Worm (Caenorhabditis elegans) whole organism, L2 larva: Measurements from ENCODE around the gene T22D1.8.

Source experiments
- C34F6.9 ChIP-seq: fragments of 150-350 bp; optimal IDR thresholded peaks from 2 replicates; lab custom pipeline; 2014; ENCODE audit warnings: missing biosample characterization, missing genetic modification characterization
- F13H6.1 ChIP-seq: sonication (generic microtip); optimal IDR thresholded peaks from 2 replicates; lab custom pipeline; 2016; ENCODE audit warnings: missing genetic modification characterization, missing compliant biosample characterization
- R02D3.7 ChIP-seq: fragments of 150-350 bp; optimal IDR thresholded peaks from 2 replicates; lab custom pipeline; 2014; ENCODE audit warnings: missing biosample characterization, missing genetic modification characterization
- Y55F3AM.14 ChIP-seq: fragments of 200-800 bp; sonication (Bioruptor generic); optimal IDR thresholded peaks from 2 replicates; lab custom pipeline; 2018; ENCODE audit warnings: mild to moderate bottlenecking, missing genetic modification characterization, missing compliant biosample characterization
- ZK546.5 ChIP-seq: sonication (generic microtip); optimal IDR thresholded peaks from 2 replicates; lab custom pipeline; 2017; ENCODE audit warnings: missing biosample characterization, missing genetic modification characterization
- ama-1 ChIP-seq: fragments of 150-350 bp; optimal IDR thresholded peaks from 2 replicates; lab custom pipeline; 2018; ENCODE audit warnings: inconsistent platforms
- blmp-1 ChIP-seq: sonication (generic microtip); optimal IDR thresholded peaks from 2 replicates; lab custom pipeline; 2017; ENCODE audit warnings: missing genetic modification characterization, mild to moderate bottlenecking, missing compliant biosample characterization, antibody characterized with exemption, moderate library complexity; ENCODE audit not compliant: insufficient read depth
- ceh-16 ChIP-seq: fragments of 150-350 bp; optimal IDR thresholded peaks from 2 replicates; lab custom pipeline; 2014; ENCODE audit warnings: missing biosample characterization, missing genetic modification characterization
- ceh-82 ChIP-seq: fragments of 150-350 bp; optimal IDR thresholded peaks from 2 replicates; lab custom pipeline; 2014; ENCODE audit warnings: missing biosample characterization, missing genetic modification characterization
- crh-2 ChIP-seq: sonication (generic microtip); optimal IDR thresholded peaks from 2 replicates; lab custom pipeline; 2017; ENCODE audit warnings: missing biosample characterization, missing genetic modification characterization
- egl-27 ChIP-seq: sonication (generic microtip); optimal IDR thresholded peaks from 3 replicates; lab custom pipeline; 2017; ENCODE audit warnings: missing biosample characterization, missing genetic modification reagents, missing genetic modification characterization
- elt-3 ChIP-seq: sonication (generic microtip); optimal IDR thresholded peaks from 2 replicates; lab custom pipeline; 2017; ENCODE audit warnings: missing biosample characterization, missing genetic modification characterization
- fos-1 ChIP-seq: fragments of 150-350 bp; optimal IDR thresholded peaks from 2 replicates; lab custom pipeline; 2014; ENCODE audit warnings: missing biosample characterization, missing genetic modification characterization
- gmeb-1 ChIP-seq: fragments of 150-350 bp; optimal IDR thresholded peaks from 2 replicates; lab custom pipeline; 2014; ENCODE audit warnings: missing biosample characterization, missing genetic modification characterization
- lin-11 ChIP-seq: fragments of 150-350 bp; sonication (generic microtip); optimal IDR thresholded peaks from 2 replicates; lab custom pipeline; 2014; ENCODE audit warnings: missing biosample characterization, missing genetic modification characterization, inconsistent platforms, mixed read lengths
- lin-13 ChIP-seq: fragments of 150-350 bp; optimal IDR thresholded peaks from 2 replicates; lab custom pipeline; 2014; ENCODE audit warnings: missing biosample characterization, missing genetic modification reagents, missing genetic modification characterization
- lin-39 ChIP-seq: fragments of 150-350 bp; optimal IDR thresholded peaks from 2 replicates; lab custom pipeline; 2014; ENCODE audit warnings: missing biosample characterization, missing genetic modification reagents, missing genetic modification characterization
- lsy-2 ChIP-seq, 2 experiments: fragments of 150-350 bp in 1 of 2; sonication (generic microtip) in 1 of 2; optimal IDR thresholded peaks; 2 replicates each; lab custom pipeline; 2014 to 2017; ENCODE audit warnings: missing biosample characterization in 2 of 2, missing genetic modification characterization in 2 of 2
- mab-5 ChIP-seq: fragments of 150-350 bp; optimal IDR thresholded peaks from 2 replicates; lab custom pipeline; 2014; ENCODE audit warnings: missing biosample characterization, missing genetic modification characterization
- mdl-1 ChIP-seq, 2 experiments: fragments of 150-350 bp in 1 of 2; sonication (generic microtip) in 1 of 2; optimal IDR thresholded peaks; 2 replicates each; lab custom pipeline; 2017; ENCODE audit warnings: missing biosample characterization in 2 of 2, missing genetic modification characterization in 2 of 2
- nhr-10 ChIP-seq: sonication (generic microtip); optimal IDR thresholded peaks from 2 replicates; lab custom pipeline; 2017; ENCODE audit warnings: missing biosample characterization, missing genetic modification characterization
- nhr-11 ChIP-seq: fragments of 150-350 bp; optimal IDR thresholded peaks from 2 replicates; lab custom pipeline; 2014; ENCODE audit warnings: missing biosample characterization, missing genetic modification characterization
- nhr-12 ChIP-seq: fragments of 150-350 bp; optimal IDR thresholded peaks from 2 replicates; lab custom pipeline; 2014; ENCODE audit warnings: missing biosample characterization, missing genetic modification characterization
- nhr-129 ChIP-seq: fragments of 150-350 bp; optimal IDR thresholded peaks from 2 replicates; lab custom pipeline; 2014; ENCODE audit warnings: missing biosample characterization, missing genetic modification characterization
- nhr-21 ChIP-seq: fragments of 150-350 bp; optimal IDR thresholded peaks from 2 replicates; lab custom pipeline; 2014; ENCODE audit warnings: missing biosample characterization, missing genetic modification characterization
- nhr-23 ChIP-seq: fragments of 150-350 bp; optimal IDR thresholded peaks from 2 replicates; lab custom pipeline; 2014; ENCODE audit warnings: missing biosample characterization, missing genetic modification reagents, missing genetic modification characterization
- nhr-237 ChIP-seq: fragments of 150-350 bp; optimal IDR thresholded peaks from 2 replicates; lab custom pipeline; 2014; ENCODE audit warnings: missing biosample characterization, missing genetic modification characterization
- nhr-25 ChIP-seq: fragments of 150-350 bp; sonication (generic microtip); optimal IDR thresholded peaks from 3 replicates; lab custom pipeline; 2014; ENCODE audit warnings: missing biosample characterization, missing genetic modification characterization
- nhr-6 ChIP-seq: fragments of 150-350 bp; optimal IDR thresholded peaks from 2 replicates; lab custom pipeline; 2014; ENCODE audit warnings: missing biosample characterization, missing genetic modification characterization
- nhr-77 ChIP-seq: fragments of 150-350 bp; optimal IDR thresholded peaks from 2 replicates; lab custom pipeline; 2014; ENCODE audit warnings: missing biosample characterization, missing genetic modification characterization
- sem-4 ChIP-seq: fragments of 150-350 bp; optimal IDR thresholded peaks from 2 replicates; lab custom pipeline; 2014; ENCODE audit warnings: missing biosample characterization, missing genetic modification reagents, missing genetic modification characterization
- skn-1 ChIP-seq: sonication (generic microtip); optimal IDR thresholded peaks from 2 replicates; lab custom pipeline; 2017; ENCODE audit warnings: missing biosample characterization, missing genetic modification characterization
- sma-3 ChIP-seq: sonication (generic microtip); optimal IDR thresholded peaks from 2 replicates; lab custom pipeline; 2016; ENCODE audit warnings: missing genetic modification reagents, missing genetic modification characterization, missing compliant biosample characterization
- sma-9 ChIP-seq, 2 experiments: fragments of 150-350 bp in 1 of 2; sonication (generic microtip) in 1 of 2; optimal IDR thresholded peaks; 2 replicates each; lab custom pipeline; 2014 to 2016; ENCODE audit warnings: missing genetic modification characterization in 2 of 2, mild to moderate bottlenecking in 1 of 2, missing biosample characterization in 1 of 2, missing compliant biosample characterization in 1 of 2, missing genetic modification reagents in 1 of 2, moderate library complexity in 1 of 2
- snpc-4 ChIP-seq: fragments of 150-350 bp; optimal IDR thresholded peaks from 2 replicates; lab custom pipeline; 2014; ENCODE audit warnings: missing biosample characterization, missing genetic modification characterization
- unc-39 ChIP-seq: fragments of 150-350 bp; optimal IDR thresholded peaks from 2 replicates; lab custom pipeline; 2014; ENCODE audit warnings: missing biosample characterization, missing genetic modification characterization
- unc-55 ChIP-seq: fragments of 150-350 bp; sonication (generic microtip); optimal IDR thresholded peaks from 3 replicates; lab custom pipeline; 2014; ENCODE audit warnings: missing biosample characterization, missing genetic modification reagents, missing genetic modification characterization
- unc-62 ChIP-seq: fragments of 150-350 bp; optimal IDR thresholded peaks from 2 replicates; lab custom pipeline; 2014; ENCODE audit warnings: missing biosample characterization, missing genetic modification reagents, missing genetic modification characterization
- zag-1 ChIP-seq: fragments of 150-350 bp; optimal IDR thresholded peaks from 2 replicates; lab custom pipeline; 2014; ENCODE audit warnings: missing biosample characterization, missing genetic modification characterization
- ztf-11 ChIP-seq: sonication (generic microtip); optimal IDR thresholded peaks from 2 replicates; lab custom pipeline; 2017; ENCODE audit warnings: missing biosample characterization, missing genetic modification characterization
- ztf-4 ChIP-seq: fragments of 150-350 bp; optimal IDR thresholded peaks from 2 replicates; lab custom pipeline; 2014; ENCODE audit warnings: missing biosample characterization, missing genetic modification characterization

The T22D1.8 gene

DNA sequence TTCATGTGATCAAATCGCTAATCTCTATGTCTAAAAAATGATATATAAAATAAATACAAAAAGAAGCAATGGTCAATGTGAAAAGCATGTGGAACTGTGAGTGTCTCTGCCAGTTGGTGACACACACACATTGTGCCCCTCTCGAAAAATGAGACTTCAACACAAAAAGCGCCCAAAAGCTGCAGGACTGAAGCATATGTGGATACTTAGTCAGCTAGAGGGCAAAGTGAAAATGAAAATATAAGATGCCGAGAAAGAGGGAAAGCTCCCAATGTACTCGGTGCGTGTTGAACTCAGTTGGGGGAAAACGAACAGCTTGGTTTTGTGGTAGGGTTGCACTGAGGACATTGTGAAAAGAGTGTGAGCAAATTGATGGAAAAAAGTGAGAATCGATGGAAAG, 25.0 kb downstream of the T22D1.8 start (continued):
- TF ChIP-seq ZK546.5 (tag; lab: Kevin White, UChicago) (no peak), nhr-237 (tag; lab: Kevin White, UChicago) (no peak), nhr-77 (tag; lab: Kevin White, UChicago) (no peak), sma-3 (no peak), mab-5 (tag; lab: Kevin White, UChicago) (peak; percentile 51), unc-39 (tag; lab: Kevin White, UChicago) (no peak), lin-39 (no peak), egl-27 (tag; lab: Kevin White, UChicago) (peak; percentile 71), lin-11 (tag; lab: Kevin White, UChicago) (no peak), nhr-23 (tag; lab: Kevin White, UChicago) (no peak), sma-9 (GFP tag; optimal IDR thresholded peaks at IDR 0.05; lab: Kevin White, UChicago) (peak; percentile 100), sma-9 (tag; optimal IDR thresholded peaks at IDR 0.05; lab: Kevin White, UChicago) (peak; percentile 86), ceh-16 (no peak), nhr-21 (tag; lab: Kevin White, UChicago) (peak; percentile 24), nhr-10 (tag; lab: Kevin White, UChicago) (no peak)

- TF ChIP-seq crh-2 (tag; lab: Kevin White, UChicago): peak; percentile 33
- TF ChIP-seq nhr-237 (tag; lab: Kevin White, UChicago): no peak
- peak; percentile 19 for TF ChIP-seq sma-3
- peak; percentile 42 for TF ChIP-seq gmeb-1 (tag; lab: Kevin White, UChicago)
- TF ChIP-seq fos-1 (tag; lab: Kevin White, UChicago): peak; percentile 87
- peak; percentile 86 for TF ChIP-seq sma-9 (GFP tag; optimal IDR thresholded peaks at IDR 0.05; lab: Kevin White, UChicago)
- TF ChIP-seq sma-9 (tag; optimal IDR thresholded peaks at IDR 0.05; lab: Kevin White, UChicago): no peak
- no peak for TF ChIP-seq nhr-77 (tag; lab: Kevin White, UChicago)
- TF ChIP-seq F13H6.1: peak; percentile 0
Measured at ce11 chrIV:6880415-6880814, 25.7 kb downstream of the T22D1.8 start.

DNA sequence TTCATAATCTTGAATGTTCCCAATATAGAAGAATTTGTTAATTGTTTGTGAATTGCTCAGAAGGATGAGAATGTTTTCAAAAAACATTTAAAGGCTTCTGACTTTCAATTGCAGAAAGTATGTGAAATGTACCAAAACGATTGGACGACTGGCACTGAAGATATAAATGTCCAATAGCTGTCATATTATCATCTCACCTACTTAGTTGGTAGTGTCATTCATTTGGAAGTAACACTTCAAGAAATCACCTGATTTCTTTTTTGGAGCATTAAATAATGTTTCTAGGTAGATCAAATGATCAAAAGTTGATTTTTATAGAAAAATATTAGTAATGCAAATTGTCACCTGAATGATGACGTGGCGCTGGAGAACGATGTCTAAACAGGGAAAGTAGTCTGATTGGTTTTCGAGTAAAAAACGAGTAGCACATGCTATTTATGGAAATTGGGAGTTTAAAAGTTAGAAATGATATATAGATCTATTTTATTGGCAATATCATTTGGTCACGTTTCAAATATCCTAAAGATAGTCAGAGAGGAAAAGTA, 26.4 kb downstream of the T22D1.8 start:
- TF ChIP-seq lsy-2 (tag; optimal IDR thresholded peaks at IDR 0.05; lab: Kevin White, UChicago) (no peak), skn-1 (tag; lab: Kevin White, UChicago) (no peak), crh-2 (tag; lab: Kevin White, UChicago) (no peak), nhr-6 (tag; lab: Kevin White, UChicago) (no peak), lin-39 (no peak), elt-3 (tag; lab: Kevin White, UChicago) (no peak), ztf-4 (tag; lab: Kevin White, UChicago) (no peak), R02D3.7 (tag; lab: Kevin White, UChicago) (no peak), ceh-82 (no peak), blmp-1 (no peak), nhr-12 (tag; lab: Kevin White, UChicago) (no peak), ama-1 (no peak), ceh-16 (no peak), gmeb-1 (tag; lab: Kevin White, UChicago) (no peak), F13H6.1 (no peak), Y55F3AM.14 (GFP tag; lab: Kevin White, UChicago) (no peak)

DNA sequence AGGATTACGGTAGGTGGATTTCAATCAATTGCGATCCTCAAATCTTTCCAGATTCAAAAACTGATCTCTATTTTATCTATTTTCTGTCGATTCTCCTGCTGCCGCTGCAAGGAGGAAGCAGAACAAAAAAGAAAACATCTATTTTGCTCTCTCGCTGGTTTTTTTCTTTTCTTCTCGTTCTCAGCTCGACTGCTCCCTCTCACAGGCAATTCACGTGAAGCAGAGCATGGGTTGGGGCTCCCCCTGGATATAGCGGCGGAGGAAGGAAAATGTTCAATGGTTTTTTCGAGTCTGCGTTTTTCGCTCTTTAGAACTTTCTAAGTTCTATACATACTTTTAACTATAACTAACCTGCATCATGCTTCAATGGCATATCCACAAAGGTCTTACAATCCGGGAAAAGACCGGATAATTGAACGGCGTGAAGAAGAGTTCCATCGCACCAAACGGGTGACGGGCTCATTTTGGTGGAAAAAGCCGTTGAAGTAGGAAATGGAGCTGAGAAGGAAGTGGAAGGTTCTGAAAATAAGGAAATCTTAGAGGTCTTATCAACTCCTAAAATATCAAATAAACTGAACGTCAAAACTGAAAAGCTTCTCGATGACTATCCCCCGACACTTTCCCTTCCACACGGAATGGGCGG, 27.1 kb downstream of the T22D1.8 start:
- TF ChIP-seq nhr-77 (tag; lab: Kevin White, UChicago): no peak
- peak in 1 of 2 experiments; percentile 79 for TF ChIP-seq lsy-2 (tag; optimal IDR thresholded peaks at IDR 0.05; lab: Kevin White, UChicago)
- no peak for TF ChIP-seq mab-5 (tag; lab: Kevin White, UChicago)
- peak; percentile 48 for TF ChIP-seq snpc-4
- no peak for TF ChIP-seq nhr-237 (tag; lab: Kevin White, UChicago)
- peak; percentile 17 for TF ChIP-seq lin-13
- peak; percentile 61 for TF ChIP-seq crh-2 (tag; lab: Kevin White, UChicago)
- peak; percentile 13 for TF ChIP-seq nhr-6 (tag; lab: Kevin White, UChicago)
- no peak for TF ChIP-seq lin-11 (tag; lab: Kevin White, UChicago)
- TF ChIP-seq egl-27 (tag; lab: Kevin White, UChicago): peak; percentile 87
- TF ChIP-seq Y55F3AM.14 (GFP tag; lab: Kevin White, UChicago): no peak
- no peak for TF ChIP-seq R02D3.7 (tag; lab: Kevin White, UChicago)
- no peak for TF ChIP-seq nhr-11 (tag; lab: Kevin White, UChicago)
- TF ChIP-seq F13H6.1: peak; percentile 78
- TF ChIP-seq fos-1 (tag; lab: Kevin White, UChicago): peak; percentile 18
- TF ChIP-seq zag-1: peak; percentile 35
- no peak for TF ChIP-seq ztf-11 (tag; lab: Kevin White, UChicago)
- no peak for TF ChIP-seq nhr-23 (tag; lab: Kevin White, UChicago)
- peak; percentile 83 for TF ChIP-seq unc-55 (GFP tag; lab: Kevin White, UChicago)
- no peak for TF ChIP-seq nhr-25 (tag; lab: Kevin White, UChicago)
- no peak for TF ChIP-seq nhr-12 (tag; lab: Kevin White, UChicago)
- TF ChIP-seq nhr-21 (tag; lab: Kevin White, UChicago): peak; percentile 49
- TF ChIP-seq mdl-1 (tag; optimal IDR thresholded peaks at IDR 0.05; lab: Kevin White, UChicago): peak in 1 of 2 experiments; percentile 20
- peak; percentile 99 for TF ChIP-seq sma-9 (GFP tag; optimal IDR thresholded peaks at IDR 0.05; lab: Kevin White, UChicago)
- TF ChIP-seq sma-9 (tag; optimal IDR thresholded peaks at IDR 0.05; lab: Kevin White, UChicago): no peak
- TF ChIP-seq C34F6.9: peak; percentile 75
- no peak for TF ChIP-seq unc-62 (GFP tag; lab: Kevin White, UChicago)
- no peak for TF ChIP-seq sem-4 (tag; lab: Kevin White, UChicago)
- peak; percentile 80 for TF ChIP-seq nhr-129 (tag; lab: Kevin White, UChicago)
